Comparison of ENCODE assay signal across 2 fruit fly cellular contexts in genomic region chr3L:8284651-8285050, dm6.
TF ChIP-seq lines count a peak whose summit lies in the region.

No protein-coding gene starts in this region.

TF ChIP-seq in whole organism, embryonic, 481 proteins besides CTCF, POLR2A, EP300 and RAD21 (continued from another document and continues in another):
- TF ChIP-seq wdn (GFP tag; IDR thresholded peaks at IDR 0.05; lab: Robert Waterston, UW) (no peak), sug (tag; optimal IDR thresholded peaks at IDR 0.05; lab: Kevin White, UChicago) (no peak), Abd-B (GFP tag; optimal IDR thresholded peaks at IDR 0.05; lab: Kevin White, UChicago) (no peak), grau (tag; optimal IDR thresholded peaks at IDR 0.05; lab: Kevin White, UChicago) (peak; percentile 76), Rfx (GFP tag; IDR thresholded peaks at IDR 0.05; lab: Robert Waterston, UW) (no peak; the same call in 1 of the 2 replicates), CG33557 (GFP tag; optimal IDR thresholded peaks at IDR 0.05; lab: Kevin White, UChicago) (no peak), lmd (GFP tag; IDR thresholded peaks at IDR 0.05; lab: Robert Waterston, UW) (0 out of 2 replicates have a peak, but pooled peaks have one; percentile 38), CG18599 (GFP tag; optimal IDR thresholded peaks at IDR 0.05; lab: Kevin White, UChicago) (peak; percentile 59), Myb (GFP tag; optimal IDR thresholded peaks at IDR 0.05; lab: Kevin White, UChicago) (no peak), Eip74EF (GFP tag; optimal IDR thresholded peaks at IDR 0.05; lab: Kevin White, UChicago) (no peak), CG12659 (GFP tag; optimal IDR thresholded peaks at IDR 0.05; lab: Kevin White, UChicago) (peak; percentile 18), CG32532 (GFP tag; IDR thresholded peaks at IDR 0.05; lab: Robert Waterston, UW) (peak; percentile 26; the same call in 1 of the 2 replicates), CG1233 (GFP tag; optimal IDR thresholded peaks at IDR 0.05; lab: Kevin White, UChicago) (no peak), Hmr (GFP tag; optimal IDR thresholded peaks at IDR 0.05; lab: Kevin White, UChicago) (peak; percentile 5), usp (GFP tag; optimal IDR thresholded peaks at IDR 0.05; lab: Kevin White, UChicago) (no peak), pho (GFP tag; optimal IDR thresholded peaks at IDR 0.05; lab: Kevin White, UChicago) (no peak), CG3281 (GFP tag; optimal IDR thresholded peaks at IDR 0.05; lab: Kevin White, UChicago) (peak; percentile 30), Meics (GFP tag; optimal IDR thresholded peaks at IDR 0.05; lab: Kevin White, UChicago) (peak; percentile 33), CG14710 (tag; optimal IDR thresholded peaks at IDR 0.05; lab: Kevin White, UChicago) (no peak), CG12219 (GFP tag; optimal IDR thresholded peaks at IDR 0.05; lab: Kevin White, UChicago) (no peak), mam (GFP tag; optimal IDR thresholded peaks at IDR 0.05; lab: Kevin White, UChicago) (peak; percentile 7), CG8388 (GFP tag; optimal IDR thresholded peaks at IDR 0.05; lab: Kevin White, UChicago) (no peak), Ets97D (GFP tag; optimal IDR thresholded peaks at IDR 0.05; lab: Kevin White, UChicago) (no peak), ci (GFP tag; IDR thresholded peaks at IDR 0.05; lab: Robert Waterston, UW) (0 out of 3 replicates have a peak, but pooled peaks have one; percentile 16), CG10209 (GFP tag; optimal IDR thresholded peaks at IDR 0.05; lab: Kevin White, UChicago) (peak; percentile 11), row (GFP tag; IDR thresholded peaks at IDR 0.05; lab: Robert Waterston, UW) (peak; percentile 43; the same call in 2 of the 3 replicates), lov (optimal IDR thresholded peaks at IDR 0.05; lab: Kevin White, UChicago) (no peak), lov (GFP tag; IDR thresholded peaks at IDR 0.05; lab: Robert Waterston, UW) (no peak), pum (GFP tag; optimal IDR thresholded peaks at IDR 0.05; lab: Kevin White, UChicago) (no peak), ems (GFP tag; optimal IDR thresholded peaks at IDR 0.05; lab: Kevin White, UChicago) (no peak), CG4820 (GFP tag; optimal IDR thresholded peaks at IDR 0.05; lab: Kevin White, UChicago) (no peak), Mrtf (GFP tag; IDR thresholded peaks at IDR 0.05; lab: Robert Waterston, UW) (no peak), HLH54F (GFP tag; optimal IDR thresholded peaks at IDR 0.05; lab: Kevin White, UChicago) (no peak), CG7556 (GFP tag; optimal IDR thresholded peaks at IDR 0.05; lab: Kevin White, UChicago) (no peak), hb (GFP tag; IDR thresholded peaks at IDR 0.05; lab: Robert Waterston, UW; ENCODE audit: partially characterized antibody) (no peak), sr (GFP tag; IDR thresholded peaks at IDR 0.05; lab: Robert Waterston, UW) (no peak), Rx (GFP tag; IDR thresholded peaks at IDR 0.05; lab: Robert Waterston, UW) (no peak), Nf-YA (GFP tag; IDR thresholded peaks at IDR 0.05; lab: Robert Waterston, UW) (no peak), ac (GFP tag; optimal IDR thresholded peaks at IDR 0.05; lab: Kevin White, UChicago) (no peak), CG11093 (GFP tag; IDR thresholded peaks at IDR 0.05; lab: Robert Waterston, UW) (0 out of 3 replicates have a peak, but pooled peaks have one; percentile 19), HmgD (GFP tag; optimal IDR thresholded peaks at IDR 0.05; lab: Kevin White, UChicago) (no peak), ro (GFP tag; IDR thresholded peaks at IDR 0.05; lab: Robert Waterston, UW) (no peak), CG2120 (GFP tag; optimal IDR thresholded peaks at IDR 0.05; lab: Kevin White, UChicago) (peak; percentile 64), lilli (GFP tag; optimal IDR thresholded peaks at IDR 0.05; lab: Kevin White, UChicago) (peak; percentile 32), Xbp1 (GFP tag; optimal IDR thresholded peaks at IDR 0.05; lab: Kevin White, UChicago) (peak; percentile 21), gt (GFP tag; IDR thresholded peaks at IDR 0.05; lab: Robert Waterston, UW) (no peak), Sry-β (GFP tag; optimal IDR thresholded peaks at IDR 0.05; lab: Kevin White, UChicago) (no peak), Oli (tag; optimal IDR thresholded peaks at IDR 0.05; lab: Kevin White, UChicago) (peak; percentile 18), exex (tag; optimal IDR thresholded peaks at IDR 0.05; lab: Kevin White, UChicago) (no peak), luna (GFP tag; optimal IDR thresholded peaks at IDR 0.05; lab: Kevin White, UChicago) (no peak), CG43689 (GFP tag; IDR thresholded peaks at IDR 0.05; lab: Robert Waterston, UW) (no peak), CG15269 (tag; optimal IDR thresholded peaks at IDR 0.05; lab: Kevin White, UChicago) (peak; percentile 28), Gug (GFP tag; IDR thresholded peaks at IDR 0.05; lab: Robert Waterston, UW) (peak; percentile 1; the same call in 1 of the 4 replicates), Mad (GFP tag; optimal IDR thresholded peaks at IDR 0.05; lab: Kevin White, UChicago) (no peak), CG10543 (GFP tag; optimal IDR thresholded peaks at IDR 0.05; lab: Kevin White, UChicago) (peak; percentile 8), phol (tag; optimal IDR thresholded peaks at IDR 0.05; lab: Kevin White, UChicago) (no peak), sim (GFP tag; IDR thresholded peaks at IDR 0.05; lab: Robert Waterston, UW) (no peak), sens (GFP tag; lab: Kevin White, UChicago) (peak; percentile 55), trem (tag; optimal IDR thresholded peaks at IDR 0.05; lab: Kevin White, UChicago) (no peak), Fer3 (tag; optimal IDR thresholded peaks at IDR 0.05; lab: Kevin White, UChicago) (peak; percentile 17), gsb-n (tag; optimal IDR thresholded peaks at IDR 0.05; lab: Kevin White, UChicago) (no peak), Sox100B (GFP tag; optimal IDR thresholded peaks at IDR 0.05; lab: Kevin White, UChicago) (no peak), C15 (GFP tag; IDR thresholded peaks at IDR 0.05; lab: Robert Waterston, UW) (no peak), CG7928 (GFP tag; optimal IDR thresholded peaks at IDR 0.05; lab: Kevin White, UChicago) (no peak), seq (GFP tag; IDR thresholded peaks at IDR 0.05; lab: Robert Waterston, UW) (no peak), CG3726 (GFP tag; IDR thresholded peaks at IDR 0.05; lab: Robert Waterston, UW) (no peak), lab (GFP tag; optimal IDR thresholded peaks at IDR 0.05; lab: Kevin White, UChicago) (peak; percentile 40)

TF ChIP-seq in whole organism, prepupa, 60 proteins besides CTCF, POLR2A, EP300 and RAD21 (continued from another document):
- TF ChIP-seq CG15336 (GFP tag; IDR thresholded peaks at IDR 0.05; lab: Robert Waterston, UW): peak; percentile 37; the same call in 1 of the 2 replicates
- peak in 1 of 2 experiments; percentile 10 for TF ChIP-seq salr (GFP tag; optimal IDR thresholded peaks at IDR 0.05; lab: Kevin White, UChicago)
- peak; percentile 42 for TF ChIP-seq pdm3 (GFP tag; optimal IDR thresholded peaks at IDR 0.05; lab: Kevin White, UChicago)
- peak; percentile 24 for TF ChIP-seq Sox15 (GFP tag; optimal IDR thresholded peaks at IDR 0.05; lab: Kevin White, UChicago)
- TF ChIP-seq Hr38 (GFP tag; optimal IDR thresholded peaks at IDR 0.05; lab: Kevin White, UChicago): no peak
- TF ChIP-seq CG9139 (GFP tag; optimal IDR thresholded peaks at IDR 0.05; lab: Kevin White, UChicago): no peak
- TF ChIP-seq dsx (GFP tag; optimal IDR thresholded peaks at IDR 0.05; lab: Kevin White, UChicago; ENCODE audit: poor library complexity, severe bottlenecking): no peak
- peak; percentile 27 for TF ChIP-seq achi (GFP tag; optimal IDR thresholded peaks at IDR 0.05; lab: Kevin White, UChicago)
- TF ChIP-seq CG10669 (GFP tag; optimal IDR thresholded peaks at IDR 0.05; lab: Kevin White, UChicago): peak; percentile 41
- peak; percentile 45 for TF ChIP-seq Ets96B (tag; optimal IDR thresholded peaks at IDR 0.05; lab: Kevin White, UChicago)
- TF ChIP-seq Eip75B (GFP tag; optimal IDR thresholded peaks at IDR 0.05; lab: Kevin White, UChicago): peak; percentile 19
- TF ChIP-seq dac (GFP tag; optimal IDR thresholded peaks at IDR 0.05; lab: Kevin White, UChicago): no peak
- no peak for TF ChIP-seq CG6276 (GFP tag; optimal IDR thresholded peaks at IDR 0.05; lab: Kevin White, UChicago)
- TF ChIP-seq Ets21C (GFP tag; optimal IDR thresholded peaks at IDR 0.05; lab: Kevin White, UChicago): peak; percentile 9
- peak; percentile 21 for TF ChIP-seq Smox (GFP tag; optimal IDR thresholded peaks at IDR 0.05; lab: Kevin White, UChicago)
- TF ChIP-seq OdsH (GFP tag; optimal IDR thresholded peaks at IDR 0.05; lab: Kevin White, UChicago): peak; percentile 40
- peak; percentile 11 for TF ChIP-seq CG11902 (GFP tag; optimal IDR thresholded peaks at IDR 0.05; lab: Kevin White, UChicago)
- no peak for TF ChIP-seq CG4318 (GFP tag; optimal IDR thresholded peaks at IDR 0.05; lab: Kevin White, UChicago)
- peak; percentile 43 for TF ChIP-seq Hr39 (GFP tag; optimal IDR thresholded peaks at IDR 0.05; lab: Kevin White, UChicago)
- no peak for TF ChIP-seq vri (GFP tag; optimal IDR thresholded peaks at IDR 0.05; lab: Kevin White, UChicago)
- TF ChIP-seq net (GFP tag; optimal IDR thresholded peaks at IDR 0.05; lab: Kevin White, UChicago): peak; percentile 10
- TF ChIP-seq eg (GFP tag; IDR thresholded peaks at IDR 0.05; lab: Robert Waterston, UW): 0 out of 3 replicates have a peak, but pooled peaks have one; percentile 25
- TF ChIP-seq CG3919 (GFP tag; optimal IDR thresholded peaks at IDR 0.05; lab: Kevin White, UChicago): peak; percentile 40
- TF ChIP-seq CG10631 (GFP tag; optimal IDR thresholded peaks at IDR 0.05; lab: Kevin White, UChicago): peak; percentile 32
- no peak for TF ChIP-seq CG6163 (GFP tag; IDR thresholded peaks at IDR 0.05; lab: Robert Waterston, UW)
- TF ChIP-seq Sox14 (GFP tag; optimal IDR thresholded peaks at IDR 0.05; lab: Kevin White, UChicago): peak; percentile 36
- no peak for TF ChIP-seq Lpt (GFP tag; optimal IDR thresholded peaks at IDR 0.05; lab: Kevin White, UChicago)
- TF ChIP-seq CG3032 (tag; optimal IDR thresholded peaks at IDR 0.05; lab: Kevin White, UChicago): peak; percentile 31
- peak; percentile 42 for TF ChIP-seq Met (GFP tag; optimal IDR thresholded peaks at IDR 0.05; lab: Kevin White, UChicago)
- peak; percentile 14 for TF ChIP-seq Sox102F (GFP tag; optimal IDR thresholded peaks at IDR 0.05; lab: Kevin White, UChicago)
- TF ChIP-seq acj6 (GFP tag; optimal IDR thresholded peaks at IDR 0.05; lab: Kevin White, UChicago): peak; percentile 34
- no peak for TF ChIP-seq CG16779 (tag; optimal IDR thresholded peaks at IDR 0.05; lab: Kevin White, UChicago)
- TF ChIP-seq CG31627 (GFP tag; optimal IDR thresholded peaks at IDR 0.05; lab: Kevin White, UChicago): peak; percentile 45
- TF ChIP-seq Blimp-1 (GFP tag; optimal IDR thresholded peaks at IDR 0.05; lab: Kevin White, UChicago): no peak
- no peak for TF ChIP-seq CG6854 (GFP tag; optimal IDR thresholded peaks at IDR 0.05; lab: Kevin White, UChicago)
- TF ChIP-seq svp (GFP tag; lab: Kevin White, UChicago): peak; percentile 64
- no peak for TF ChIP-seq Gug (GFP tag; IDR thresholded peaks at IDR 0.05; lab: Robert Waterston, UW)
